Fruit fly (Drosophila melanogaster) whole organism, adult: ENCODE results near the gene Wdr92.

Experiments
- CG7045 ChIP-seq: fragments of 200-800 bp; sonication (Bioruptor generic); optimal IDR thresholded peaks from 2 replicates; lab custom pipeline; 2017; ENCODE audit warnings: missing biosample characterization, mild to moderate bottlenecking, missing genetic modification characterization
- Clk ChIP-seq: fragments of 200-800 bp; sonication (Bioruptor generic); optimal IDR thresholded peaks from 2 replicates; lab custom pipeline; 2017; ENCODE audit warnings: missing biosample characterization, missing genetic modification characterization
- toe ChIP-seq: fragments of 200-800 bp; sonication (Bioruptor generic); optimal IDR thresholded peaks from 2 replicates; lab custom pipeline; 2016; ENCODE audit warnings: missing biosample characterization, missing genetic modification characterization

DNA sequence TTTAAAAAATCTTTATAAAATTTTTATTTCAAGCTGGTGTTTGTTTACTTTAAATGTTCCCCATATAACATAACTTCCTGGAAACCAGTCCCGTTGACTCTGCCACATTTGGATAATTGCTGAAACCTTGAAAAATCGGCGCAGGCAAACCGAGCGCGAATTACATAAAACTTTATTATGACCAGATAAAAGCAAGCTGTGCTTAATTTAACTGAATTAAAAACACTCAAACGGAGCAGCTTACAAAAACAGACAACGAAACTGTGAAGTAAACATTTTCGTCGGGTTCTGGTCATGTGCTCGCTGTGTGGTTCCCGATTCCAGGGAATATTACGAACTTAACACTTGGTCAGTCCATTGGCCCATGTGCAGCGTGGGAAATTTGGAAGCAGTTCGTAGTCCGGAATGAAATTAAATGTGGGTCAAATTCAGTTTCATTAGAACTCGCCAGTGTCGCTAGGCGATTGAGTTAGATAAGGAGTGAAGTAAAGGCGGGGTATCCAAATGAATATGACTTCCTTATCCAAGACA is 25.9 kb downstream of the Wdr92 start:
- no peak for TF ChIP-seq toe (GFP tag; lab: Kevin White, UChicago)
- no peak for TF ChIP-seq CG7045
- no peak for TF ChIP-seq Clk (GFP tag; lab: Kevin White, UChicago)
